Fruit fly (Drosophila melanogaster): Measurements from ENCODE around the gene CG14435.

CG14435 gene

DNA sequence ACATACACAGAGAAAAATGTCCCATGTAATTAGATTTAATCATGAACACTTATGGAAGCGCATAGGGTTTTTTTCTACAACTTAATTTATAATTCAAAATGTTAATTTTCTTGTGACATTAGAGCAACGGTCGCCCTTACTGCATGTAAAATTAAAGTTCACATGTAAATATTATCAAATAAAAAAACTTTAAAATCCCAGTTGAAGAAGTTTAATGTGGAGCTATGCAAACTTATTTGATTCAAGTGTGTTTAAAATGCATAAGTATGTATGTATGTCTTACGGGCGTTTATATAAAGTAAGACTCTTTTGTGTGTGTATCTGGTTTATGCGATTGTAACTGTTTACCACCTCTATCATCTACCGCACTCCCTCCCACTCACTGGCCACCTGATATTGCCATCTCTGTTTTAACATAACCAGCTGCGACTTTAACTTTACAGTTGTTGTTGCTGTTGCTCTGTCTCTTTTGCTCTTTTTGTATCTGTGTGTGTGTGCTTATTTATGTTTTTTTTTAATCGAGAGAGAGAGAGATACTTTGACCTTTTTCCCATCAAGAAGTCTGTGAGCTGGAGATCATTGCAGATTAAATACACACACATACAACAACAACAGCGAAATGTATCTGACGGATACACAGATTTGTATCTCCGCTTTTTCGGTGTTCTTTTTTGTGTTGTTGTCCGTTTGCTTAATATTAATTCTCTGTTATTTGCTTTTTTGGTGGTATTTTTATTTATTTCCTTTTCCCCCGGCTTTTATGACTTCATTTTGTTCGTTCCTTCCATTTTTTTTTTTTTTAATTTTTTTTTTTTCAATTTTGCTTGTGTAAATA lies 11.9 kb upstream of the CG14435 start (continued):
- peak; percentile 50 for TF ChIP-seq Myb (GFP tag; optimal IDR thresholded peaks at IDR 0.05)
- TF ChIP-seq mam (GFP tag; optimal IDR thresholded peaks at IDR 0.05): peak; percentile 68
- TF ChIP-seq Hey (tag; optimal IDR thresholded peaks at IDR 0.05): no peak
- TF ChIP-seq CG4854 (GFP tag; optimal IDR thresholded peaks at IDR 0.05): peak; percentile 36
- peak; percentile 91 for TF ChIP-seq phol (tag; optimal IDR thresholded peaks at IDR 0.05)
- peak; percentile 67; the same call in 1 of the 2 replicates for TF ChIP-seq vvl (GFP tag; IDR thresholded peaks at IDR 0.05)
- no peak for TF ChIP-seq Poxn (GFP tag; IDR thresholded peaks at IDR 0.05)
- no peak for TF ChIP-seq Stat92E (GFP tag; optimal IDR thresholded peaks at IDR 0.05)
- peak; percentile 81 for TF ChIP-seq CG3838 (GFP tag; optimal IDR thresholded peaks at IDR 0.05)
- no peak for TF ChIP-seq tna (GFP tag; IDR thresholded peaks at IDR 0.05; ENCODE audit: partially characterized antibody)
- TF ChIP-seq gro (GFP tag; optimal IDR thresholded peaks at IDR 0.05): peak; percentile 8
- peak; percentile 52 for TF ChIP-seq tgo (GFP tag; IDR thresholded peaks at IDR 0.05)
- no peak for TF ChIP-seq pzg (GFP tag; optimal IDR thresholded peaks at IDR 0.05)
- no peak for TF ChIP-seq Dll (GFP tag; IDR thresholded peaks at IDR 0.05; ENCODE audit: partially characterized antibody)
- TF ChIP-seq CG9215 (GFP tag; IDR thresholded peaks at IDR 0.05): 0 out of 2 replicates have a peak, but pooled peaks have one; percentile 19
- no peak for TF ChIP-seq Tbp (GFP tag; optimal IDR thresholded peaks at IDR 0.05)
- peak; percentile 71 for TF ChIP-seq Vsx1 (GFP tag; optimal IDR thresholded peaks at IDR 0.05)
- peak; percentile 56; the same call in 2 of the 3 replicates for TF ChIP-seq CG7357 (GFP tag; IDR thresholded peaks at IDR 0.05)
- TF ChIP-seq h (optimal IDR thresholded peaks at IDR 0.05): no peak
- peak; percentile 7 for TF ChIP-seq schlank (tag; optimal IDR thresholded peaks at IDR 0.05)
- TF ChIP-seq zf30C (GFP tag; optimal IDR thresholded peaks at IDR 0.05): peak; percentile 81
- TF ChIP-seq MBD-R2 (GFP tag; IDR thresholded peaks at IDR 0.05): no peak
- TF ChIP-seq CG4282 (GFP tag; optimal IDR thresholded peaks at IDR 0.05): peak; percentile 8
- peak; percentile 90 for TF ChIP-seq lmd (GFP tag; IDR thresholded peaks at IDR 0.05)
- TF ChIP-seq CG12942 (GFP tag; optimal IDR thresholded peaks at IDR 0.05): peak; percentile 74
- TF ChIP-seq CG8924 (tag; optimal IDR thresholded peaks at IDR 0.05): peak; percentile 94
- peak; percentile 97 for TF ChIP-seq CG4360 (GFP tag; IDR thresholded peaks at IDR 0.05)
- TF ChIP-seq usp (GFP tag; optimal IDR thresholded peaks at IDR 0.05): no peak
- peak; percentile 68 for TF ChIP-seq corto (GFP tag; optimal IDR thresholded peaks at IDR 0.05)
- no peak for TF ChIP-seq MTF-1 (GFP tag; optimal IDR thresholded peaks at IDR 0.05; ENCODE audit: borderline replicate concordance)
- TF ChIP-seq chif (GFP tag; optimal IDR thresholded peaks at IDR 0.05): peak; percentile 78 to 88
- TF ChIP-seq repo (GFP tag; optimal IDR thresholded peaks at IDR 0.05): no peak
- TF ChIP-seq NFAT (GFP tag; IDR thresholded peaks at IDR 0.05): no peak
- peak; percentile 81 for TF ChIP-seq CG4707 (GFP tag; optimal IDR thresholded peaks at IDR 0.05)
- TF ChIP-seq Spps (tag; optimal IDR thresholded peaks at IDR 0.05): peak; percentile 29
- peak; percentile 91 for TF ChIP-seq fd3F (GFP tag; optimal IDR thresholded peaks at IDR 0.05)
- peak; percentile 86 for TF ChIP-seq salm (tag; optimal IDR thresholded peaks at IDR 0.05)
- peak; percentile 72 for TF ChIP-seq oc (tag; optimal IDR thresholded peaks at IDR 0.05)
- peak; percentile 68 for TF ChIP-seq Hmx (GFP tag; optimal IDR thresholded peaks at IDR 0.05)
- TF ChIP-seq ranshi (GFP tag; IDR thresholded peaks at IDR 0.05): peak; percentile 44; the same call in 1 of the 2 replicates
- TF ChIP-seq CG4617 (GFP tag; optimal IDR thresholded peaks at IDR 0.05; ENCODE audit: borderline replicate concordance): peak; percentile 9
- TF ChIP-seq eve (GFP tag; optimal IDR thresholded peaks at IDR 0.05): peak in 1 of 2 experiments; percentile 90
- peak; percentile 88 for TF ChIP-seq CG12299 (tag; optimal IDR thresholded peaks at IDR 0.05)
- TF ChIP-seq HLHmδ (GFP tag; optimal IDR thresholded peaks at IDR 0.05): peak; percentile 27
- no peak for TF ChIP-seq D (optimal IDR thresholded peaks at IDR 0.05)
- peak; percentile 81 for TF ChIP-seq D (GFP tag; optimal IDR thresholded peaks at IDR 0.05)
- TF ChIP-seq CG15269 (tag; optimal IDR thresholded peaks at IDR 0.05): peak; percentile 96
- TF ChIP-seq toy (GFP tag; IDR thresholded peaks at IDR 0.05): no peak
- TF ChIP-seq kah (GFP tag; optimal IDR thresholded peaks at IDR 0.05): peak; percentile 38

All from whole organism, embryonic.